Worm (Caenorhabditis elegans) whole organism, young adult: ENCODE measurements around the gene C06E2.2.
A peak's percentile ranks its signal among the peaks of the same experiment; 100 is the strongest.

Experiments used
- B0019.2 ChIP-seq: fragments of 200-800 bp; sonication (Bioruptor generic); conservative IDR thresholded peaks from 2 replicates; pipeline ENCODE4 v1.3.6; 2022; ENCODE audit warnings: missing genetic modification reagents, missing genetic modification characterization, missing compliant biosample characterization
- B0336.3 ChIP-seq: fragments of 200-800 bp; sonication (Bioruptor generic); IDR thresholded peaks from 2 replicates; pipeline ENCODE4 v1.3.6; 2022; ENCODE audit warnings: missing genetic modification characterization, missing compliant biosample characterization
- D2030.7 ChIP-seq: fragments of 200-800 bp; sonication (Bioruptor generic); IDR thresholded peaks from 2 replicates; pipeline ENCODE4 v1.3.6; 2022; ENCODE audit warnings: missing genetic modification reagents, missing genetic modification characterization, missing compliant biosample characterization
- F23B12.7 ChIP-seq: sonication (generic microtip); optimal IDR thresholded peaks from 2 replicates; lab custom pipeline; 2017; ENCODE audit warnings: missing genetic modification characterization, mild to moderate bottlenecking, missing compliant biosample characterization, antibody characterized with exemption, moderate library complexity; ENCODE audit not compliant: insufficient read depth
- F55B11.4 ChIP-seq: sonication (generic microtip); optimal IDR thresholded peaks from 2 replicates; lab custom pipeline; 2016; ENCODE audit warnings: missing compliant biosample characterization, missing genetic modification characterization, borderline replicate concordance; ENCODE audit not compliant: insufficient read depth
- K11D2.4 ChIP-seq: fragments of 200-800 bp; sonication (Bioruptor generic); IDR thresholded peaks from 2 replicates; pipeline ENCODE4 v1.3.6; 2022; ENCODE audit warnings: missing genetic modification reagents, missing genetic modification characterization, missing compliant biosample characterization
- T26A5.8 ChIP-seq: sonication (generic microtip); optimal IDR thresholded peaks from 2 replicates; lab custom pipeline; 2016; ENCODE audit warnings: missing genetic modification characterization, missing compliant biosample characterization
- Y56A3A.18 ChIP-seq: fragments of 200-800 bp; sonication (Bioruptor generic); IDR thresholded peaks from 2 replicates; pipeline ENCODE4 v1.3.6; 2022; ENCODE audit warnings: missing genetic modification reagents, missing genetic modification characterization, missing compliant biosample characterization
- attf-5 ChIP-seq: fragments of 200-800 bp; sonication (Bioruptor generic); optimal IDR thresholded peaks from 2 replicates; lab custom pipeline; 2018; ENCODE audit warnings: mild to moderate bottlenecking, missing genetic modification characterization, missing compliant biosample characterization
- bed-1 ChIP-seq: fragments of 200-800 bp; sonication (Bioruptor generic); IDR thresholded peaks from 2 replicates; pipeline ENCODE4 v1.3.6; 2022; ENCODE audit warnings: missing genetic modification reagents, missing genetic modification characterization, missing compliant biosample characterization
- ccch-3 ChIP-seq: fragments of 200-800 bp; sonication (Bioruptor generic); optimal IDR thresholded peaks from 2 replicates; lab custom pipeline; 2018; ENCODE audit warnings: mild to moderate bottlenecking, missing genetic modification characterization, missing compliant biosample characterization
- cebp-2 ChIP-seq: fragments of 200-800 bp; sonication (Bioruptor generic); IDR thresholded peaks from 2 replicates; pipeline ENCODE4 v1.3.6; 2022; ENCODE audit warnings: missing genetic modification characterization, missing compliant biosample characterization
- ceh-40 ChIP-seq: fragments of 200-800 bp; sonication (Bioruptor generic); IDR thresholded peaks from 2 replicates; pipeline ENCODE4 v1.3.6; 2022; ENCODE audit warnings: missing genetic modification characterization, missing compliant biosample characterization
- dox-1 ChIP-seq: fragments of 200-800 bp; sonication (Bioruptor generic); IDR thresholded peaks from 2 replicates; pipeline ENCODE4 v1.3.6; 2022; ENCODE audit warnings: missing genetic modification reagents, missing genetic modification characterization, missing compliant biosample characterization
- egl-44 ChIP-seq: fragments of 200-800 bp; sonication (Bioruptor generic); IDR thresholded peaks from 2 replicates; pipeline ENCODE4 v1.3.6; 2022; ENCODE audit warnings: missing genetic modification reagents, missing genetic modification characterization, missing compliant biosample characterization
- hlh-12 ChIP-seq: sonication (generic microtip); optimal IDR thresholded peaks from 2 replicates; lab custom pipeline; 2016; ENCODE audit warnings: missing genetic modification characterization, missing compliant biosample characterization
- hlh-26 ChIP-seq: fragments of 200-800 bp; sonication (Bioruptor generic); conservative IDR thresholded peaks from 2 replicates; pipeline ENCODE4 v1.3.6; 2022; ENCODE audit warnings: missing genetic modification reagents, missing genetic modification characterization, missing compliant biosample characterization
- hmg-1.2 ChIP-seq: fragments of 200-800 bp; sonication (Bioruptor generic); IDR thresholded peaks from 2 replicates; pipeline ENCODE4 v1.3.6; 2022; ENCODE audit warnings: missing genetic modification reagents, missing genetic modification characterization, missing compliant biosample characterization
- hmg-20 ChIP-seq: fragments of 200-800 bp; sonication (Bioruptor generic); IDR thresholded peaks from 2 replicates; pipeline ENCODE4 v1.3.6; 2022; ENCODE audit warnings: missing genetic modification reagents, missing genetic modification characterization, missing compliant biosample characterization
- hrde-1 ChIP-seq: sonication (generic microtip); optimal IDR thresholded peaks from 2 replicates; lab custom pipeline; 2016; ENCODE audit warnings: missing genetic modification characterization, mild to moderate bottlenecking, missing compliant biosample characterization, moderate library complexity, missing genotype, missing genetic modification reagents, borderline replicate concordance
- let-607 ChIP-seq, 2 experiments: fragments of 200-800 bp in 1 of 2; sonication (Bioruptor generic) in 1 of 2; sonication (generic microtip) in 1 of 2; optimal IDR thresholded peaks; 2 replicates each; lab custom pipeline; 2016 to 2018; ENCODE audit warnings: mild to moderate bottlenecking in 2 of 2, missing compliant biosample characterization in 2 of 2, missing genetic modification characterization in 2 of 2, moderate library complexity in 2 of 2, missing genotype in 1 of 2
- lin-26 ChIP-seq: fragments of 200-800 bp; sonication (Bioruptor generic); IDR thresholded peaks from 2 replicates; pipeline ENCODE4 v1.3.6; 2022; ENCODE audit warnings: missing genetic modification reagents, missing genetic modification characterization, missing compliant biosample characterization
- lsl-1 ChIP-seq: fragments of 200-800 bp; sonication (Bioruptor generic); optimal IDR thresholded peaks from 2 replicates; lab custom pipeline; 2018; ENCODE audit warnings: mild to moderate bottlenecking, missing genetic modification characterization, moderate library complexity, missing compliant biosample characterization
- lsy-27 ChIP-seq: sonication (generic microtip); optimal IDR thresholded peaks from 2 replicates; lab custom pipeline; 2017; ENCODE audit warnings: missing genetic modification characterization, mild to moderate bottlenecking, missing compliant biosample characterization, antibody characterized with exemption, missing genotype, borderline replicate concordance; ENCODE audit not compliant: insufficient read depth
- madf-6 ChIP-seq: fragments of 200-800 bp; sonication (Bioruptor generic); IDR thresholded peaks from 2 replicates; pipeline ENCODE4 v1.3.6; 2022; ENCODE audit warnings: missing genetic modification reagents, missing genetic modification characterization, missing compliant biosample characterization
- mel-28 ChIP-seq: sonication (generic microtip); optimal IDR thresholded peaks from 2 replicates; lab custom pipeline; 2016; ENCODE audit warnings: borderline replicate concordance, mild to moderate bottlenecking, missing genetic modification characterization, missing compliant biosample characterization
- nfya-2 ChIP-seq: fragments of 200-800 bp; sonication (Bioruptor generic); IDR thresholded peaks from 2 replicates; pipeline ENCODE4 v1.3.6; 2022; ENCODE audit warnings: missing genetic modification reagents, missing genetic modification characterization, missing compliant biosample characterization
- nhr-120 ChIP-seq: fragments of 200-800 bp; sonication (Bioruptor generic); IDR thresholded peaks from 2 replicates; pipeline ENCODE4 v1.3.6; 2022; ENCODE audit warnings: missing genetic modification characterization, missing compliant biosample characterization
- nhr-27 ChIP-seq: fragments of 200-800 bp; sonication (Bioruptor generic); optimal IDR thresholded peaks from 2 replicates; lab custom pipeline; 2018; ENCODE audit warnings: mild to moderate bottlenecking, missing genetic modification characterization, moderate library complexity, missing compliant biosample characterization
- nhr-90 ChIP-seq: sonication (generic microtip); optimal IDR thresholded peaks from 2 replicates; lab custom pipeline; 2016; ENCODE audit warnings: missing genotype, mild to moderate bottlenecking, missing genetic modification characterization, missing compliant biosample characterization
- pbrm-1 ChIP-seq: fragments of 200-800 bp; sonication (Bioruptor generic); IDR thresholded peaks from 2 replicates; pipeline ENCODE4 v1.3.6; 2022; ENCODE audit warnings: missing genetic modification reagents, missing genetic modification characterization, missing compliant biosample characterization
- snpc-1.3 ChIP-seq: sonication (generic microtip); optimal IDR thresholded peaks from 2 replicates; lab custom pipeline; 2017; ENCODE audit warnings: missing genetic modification characterization, mild to moderate bottlenecking, missing compliant biosample characterization, antibody characterized with exemption, moderate library complexity, missing genotype, missing genetic modification reagents; ENCODE audit not compliant: insufficient read depth
- tbp1 ChIP-seq: fragments of 200-800 bp; sonication (Bioruptor generic); optimal IDR thresholded peaks from 2 replicates; lab custom pipeline; 2018; ENCODE audit warnings: mild to moderate bottlenecking, missing genetic modification characterization, missing compliant biosample characterization
- xnd-1 ChIP-seq: sonication (generic microtip); optimal IDR thresholded peaks from 2 replicates; lab custom pipeline; 2016; ENCODE audit warnings: missing genotype, missing genetic modification reagents, missing genetic modification characterization, missing compliant biosample characterization
- zim-3 ChIP-seq: sonication (generic microtip); optimal IDR thresholded peaks from 2 replicates; lab custom pipeline; 2017; ENCODE audit warnings: mild to moderate bottlenecking, missing genetic modification characterization, moderate library complexity, missing compliant biosample characterization
- ztf-3 ChIP-seq: fragments of 200-800 bp; sonication (Bioruptor generic); optimal IDR thresholded peaks from 2 replicates; lab custom pipeline; 2018; ENCODE audit warnings: mild to moderate bottlenecking, missing genetic modification characterization, missing compliant biosample characterization

The C06E2.2 gene

DNA sequence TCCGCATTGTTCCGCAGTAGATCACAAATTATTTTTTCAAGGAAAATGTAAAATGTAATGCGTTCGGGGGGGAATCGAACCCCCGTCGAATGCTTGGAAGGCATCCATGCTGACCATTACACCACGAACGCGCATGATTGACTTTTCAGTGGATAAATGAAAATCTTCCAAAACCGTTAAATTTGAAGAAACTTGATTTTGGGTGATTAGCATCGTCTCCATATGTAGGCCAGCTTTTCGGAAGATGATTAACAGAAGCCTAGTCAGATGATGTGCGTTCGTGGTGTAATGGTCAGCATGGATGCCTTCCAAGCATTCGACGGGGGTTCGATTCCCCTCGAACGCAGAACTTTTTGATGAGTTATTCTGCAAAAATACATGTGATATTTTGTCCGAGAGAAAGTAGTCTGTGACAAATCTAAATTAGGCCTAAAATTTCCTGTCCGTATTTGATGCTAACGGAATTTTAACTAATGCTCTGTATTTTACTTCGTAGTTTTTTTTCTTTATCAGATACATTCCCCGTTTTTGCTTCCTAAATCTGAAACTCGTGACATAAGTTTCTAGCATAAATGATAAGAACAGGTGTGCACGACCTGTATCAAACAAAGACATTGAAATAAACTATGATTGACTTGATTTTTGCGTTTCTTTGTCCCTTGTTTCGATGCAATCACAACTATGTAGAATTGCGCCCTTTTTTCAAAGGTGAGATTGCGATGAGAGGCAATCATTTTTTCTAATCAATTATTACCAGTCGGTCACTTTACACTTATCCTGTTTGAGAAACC, 32.8 kb upstream of the C06E2.2 start, which contains the start of gene C28G1.10 (continued):
- peak; percentile 85 for TF ChIP-seq tbp1
- no peak for TF ChIP-seq K11D2.4
- no peak for TF ChIP-seq dox-1 (GFP tag; lab: Robert Waterston, UW)
- TF ChIP-seq egl-44: peak; percentile 62; the same call in 1 of the 2 replicates
- no peak for TF ChIP-seq hlh-12 (tag; lab: Kevin White, UChicago)
- TF ChIP-seq madf-6 (GFP tag; lab: Robert Waterston, UW): no peak
- peak; percentile 81; the same call in 1 of the 2 replicates for TF ChIP-seq bed-1 (GFP tag; lab: Robert Waterston, UW)
- TF ChIP-seq lin-26 (GFP tag; lab: Robert Waterston, UW): peak; percentile 89
- peak; percentile 62 for TF ChIP-seq nhr-90
- TF ChIP-seq nfya-2 (GFP tag; lab: Robert Waterston, UW): 0 out of 2 replicates have a peak, but pooled peaks have one; percentile 27
- TF ChIP-seq lsy-27 (tag; lab: Kevin White, UChicago): no peak
- TF ChIP-seq let-607 (tag; optimal IDR thresholded peaks at IDR 0.05; lab: Kevin White, UChicago): no peak
- no peak for TF ChIP-seq F23B12.7
- TF ChIP-seq hrde-1 (tag; lab: Kevin White, UChicago): peak; percentile 29
- TF ChIP-seq D2030.7 (GFP tag; lab: Robert Waterston, UW): peak; percentile 75
- no peak for TF ChIP-seq F55B11.4 (tag; lab: Kevin White, UChicago)
- no peak for TF ChIP-seq ccch-3 (GFP tag; lab: Kevin White, UChicago)
- TF ChIP-seq hmg-1.2: peak; percentile 63
- peak; percentile 49; the same call in 1 of the 2 replicates for TF ChIP-seq ceh-40 (GFP tag; lab: Robert Waterston, UW)
- no peak for TF ChIP-seq ztf-3 (GFP tag; lab: Kevin White, UChicago)
- TF ChIP-seq attf-5: peak; percentile 25
- TF ChIP-seq zim-3 (tag; lab: Kevin White, UChicago): peak; percentile 45
- peak; percentile 50 for TF ChIP-seq snpc-1.3
- peak; percentile 40 for TF ChIP-seq Y56A3A.18 (GFP tag; lab: Robert Waterston, UW)
- TF ChIP-seq pbrm-1 (GFP tag; lab: Robert Waterston, UW): 0 out of 2 replicates have a peak, but pooled peaks have one; percentile 38
- no peak for TF ChIP-seq mel-28
- TF ChIP-seq nhr-120 (GFP tag; lab: Robert Waterston, UW): 0 out of 2 replicates have a peak, but pooled peaks have one; percentile 67

- no peak for TF ChIP-seq T26A5.8
- no peak for TF ChIP-seq mel-28
- no peak for TF ChIP-seq lsl-1 (GFP tag; lab: Kevin White, UChicago)
- no peak for TF ChIP-seq ceh-40 (GFP tag; lab: Robert Waterston, UW)
- no peak for TF ChIP-seq hmg-20
- no peak for TF ChIP-seq B0336.3
- TF ChIP-seq hlh-26 (GFP tag; lab: Robert Waterston, UW): no peak
- TF ChIP-seq cebp-2 (GFP tag; lab: Robert Waterston, UW): no peak
- no peak for TF ChIP-seq xnd-1
- TF ChIP-seq nhr-27 (tag; lab: Kevin White, UChicago): no peak
- TF ChIP-seq D2030.7 (GFP tag; lab: Robert Waterston, UW): no peak
- TF ChIP-seq B0019.2 (GFP tag; lab: Robert Waterston, UW): no peak
- no peak for TF ChIP-seq F23B12.7
- TF ChIP-seq, all 124 proteins: peak for 0
These were observed 25.9 kb upstream of the C06E2.2 start, which contains the start of gene sprp-4 for ce11 chrX:8853524-8853923. TSS of gene sprp-4 (minus strand) at chrX:8853624.
